Fruit fly (Drosophila melanogaster): Measurements from ENCODE around the gene CG34357.

The CG34357 gene

dm6 chr3R:4470695-4471046 lies 87.2 kb downstream of the CG34357 start:
- no peak for TF ChIP-seq foxo (GFP tag; optimal IDR thresholded peaks at IDR 0.05)
- no peak for TF ChIP-seq Rel (GFP tag; optimal IDR thresholded peaks at IDR 0.05)
- peak; percentile 2 for TF ChIP-seq Rel (tag; optimal IDR thresholded peaks at IDR 0.05)

- TF ChIP-seq tai (GFP tag; optimal IDR thresholded peaks at IDR 0.05) = no peak
- TF ChIP-seq Hnf4 (GFP tag; optimal IDR thresholded peaks at IDR 0.05) = peak; percentile 72
These were observed 88.9 kb downstream of the CG34357 start for dm6 chr3R:4468926-4469325.

dm6 chr3R:4466894-4467293 lies 91.0 kb downstream of the CG34357 start:
- no peak for TF ChIP-seq psq (GFP tag; optimal IDR thresholded peaks at IDR 0.05)
- no peak for TF ChIP-seq Rel (GFP tag; optimal IDR thresholded peaks at IDR 0.05)
- TF ChIP-seq Rel (tag; optimal IDR thresholded peaks at IDR 0.05) = no peak
- no peak for TF ChIP-seq Jra (GFP tag; optimal IDR thresholded peaks at IDR 0.05)
- no peak for TF ChIP-seq h (GFP tag; optimal IDR thresholded peaks at IDR 0.05)
- TF ChIP-seq brk (GFP tag; optimal IDR thresholded peaks at IDR 0.05) = no peak
- no peak for TF ChIP-seq Hr78 (GFP tag; optimal IDR thresholded peaks at IDR 0.05)

- TF ChIP-seq dsf (GFP tag; optimal IDR thresholded peaks at IDR 0.05; ENCODE audit: borderline replicate concordance) (no peak), OdsH (GFP tag; optimal IDR thresholded peaks at IDR 0.05) (no peak), Myc (optimal IDR thresholded peaks at IDR 0.05) (no peak), Mio (GFP tag; optimal IDR thresholded peaks at IDR 0.05) (no peak), jim (GFP tag; optimal IDR thresholded peaks at IDR 0.05) (no peak), fru (GFP tag; optimal IDR thresholded peaks at IDR 0.05) (no peak), dmrt93B (GFP tag; optimal IDR thresholded peaks at IDR 0.05) (no peak), rgr (GFP tag; optimal IDR thresholded peaks at IDR 0.05) (no peak), Hnf4 (GFP tag; optimal IDR thresholded peaks at IDR 0.05) (no peak), tai (GFP tag; optimal IDR thresholded peaks at IDR 0.05) (no peak), HLH106 (tag; optimal IDR thresholded peaks at IDR 0.05) (no peak), N (GFP tag; optimal IDR thresholded peaks at IDR 0.05) (no peak)
These were observed 95.1 kb downstream of the CG34357 start, which contains the start of gene CG31522 for dm6 chr3R:4462783-4463182. CG31522 (minus strand) TSS chr3R:4462883.

- no peak for TF ChIP-seq CG9705 (GFP tag; optimal IDR thresholded peaks at IDR 0.05)
- TF ChIP-seq Hr78 (GFP tag; optimal IDR thresholded peaks at IDR 0.05) = no peak
- TF ChIP-seq Mio (GFP tag; optimal IDR thresholded peaks at IDR 0.05) = no peak
These were observed 99.6 kb downstream of the CG34357 start for dm6 chr3R:4458272-4458671.

dm6 chr3R:4457625-4458024 lies 100.2 kb downstream of the CG34357 start:
- TF ChIP-seq HLH106 (tag; optimal IDR thresholded peaks at IDR 0.05) (no peak), dsf (GFP tag; optimal IDR thresholded peaks at IDR 0.05; ENCODE audit: borderline replicate concordance) (no peak), pan (optimal IDR thresholded peaks at IDR 0.05) (no peak), rgr (GFP tag; optimal IDR thresholded peaks at IDR 0.05) (no peak), h (GFP tag; optimal IDR thresholded peaks at IDR 0.05) (no peak), Dfd (GFP tag; optimal IDR thresholded peaks at IDR 0.05) (no peak), sv (GFP tag; optimal IDR thresholded peaks at IDR 0.05) (no peak), Myc (optimal IDR thresholded peaks at IDR 0.05) (no peak), Vsx2 (GFP tag; optimal IDR thresholded peaks at IDR 0.05; ENCODE audit: partially characterized antibody) (no peak), Rel (GFP tag; optimal IDR thresholded peaks at IDR 0.05) (no peak), Rel (tag; optimal IDR thresholded peaks at IDR 0.05) (no peak), usp (GFP tag; optimal IDR thresholded peaks at IDR 0.05) (no peak), fru (GFP tag; optimal IDR thresholded peaks at IDR 0.05) (no peak), Hnf4 (GFP tag; optimal IDR thresholded peaks at IDR 0.05) (no peak), brk (GFP tag; optimal IDR thresholded peaks at IDR 0.05) (no peak), woc (GFP tag; optimal IDR thresholded peaks at IDR 0.05) (no peak), OdsH (GFP tag; optimal IDR thresholded peaks at IDR 0.05) (no peak), Hr78 (GFP tag; optimal IDR thresholded peaks at IDR 0.05) (no peak), tai (GFP tag; optimal IDR thresholded peaks at IDR 0.05) (no peak), br (GFP tag; optimal IDR thresholded peaks at IDR 0.05) (no peak)

dm6 chr3R:4453213-4453956 lies 104.5 kb downstream of the CG34357 start:
- no peak for TF ChIP-seq ey (GFP tag; optimal IDR thresholded peaks at IDR 0.05)
- TF ChIP-seq GATAd (GFP tag; optimal IDR thresholded peaks at IDR 0.05) = no peak
- peak; percentile 98 to 99 for TF ChIP-seq dl (GFP tag; optimal IDR thresholded peaks at IDR 0.05; ENCODE audit: insufficient read depth in 1 of 2, partially characterized antibody in 2 of 2)
- TF ChIP-seq Rel (GFP tag; optimal IDR thresholded peaks at IDR 0.05) = no peak
- TF ChIP-seq Rel (tag; optimal IDR thresholded peaks at IDR 0.05) = peak; percentile 67
- TF ChIP-seq Jra (GFP tag; optimal IDR thresholded peaks at IDR 0.05) = peak; percentile 73
- peak; percentile 48 for TF ChIP-seq sv (GFP tag; optimal IDR thresholded peaks at IDR 0.05)
- TF ChIP-seq Dfd (GFP tag; optimal IDR thresholded peaks at IDR 0.05) = no peak
- TF ChIP-seq brk (GFP tag; optimal IDR thresholded peaks at IDR 0.05) = no peak
- peak; percentile 51 for TF ChIP-seq HLH106 (tag; optimal IDR thresholded peaks at IDR 0.05)
- peak; percentile 63 for TF ChIP-seq h (GFP tag; optimal IDR thresholded peaks at IDR 0.05)
- TF ChIP-seq Dif (GFP tag; optimal IDR thresholded peaks at IDR 0.05; ENCODE audit: partially characterized antibody) = peak; percentile 100
- no peak for TF ChIP-seq N (GFP tag; optimal IDR thresholded peaks at IDR 0.05)
- no peak for TF ChIP-seq tai (GFP tag; optimal IDR thresholded peaks at IDR 0.05)
- TF ChIP-seq usp (GFP tag; optimal IDR thresholded peaks at IDR 0.05) = no peak
- peak; percentile 35 for TF ChIP-seq psq (GFP tag; optimal IDR thresholded peaks at IDR 0.05)
- peak; percentile 98 for TF ChIP-seq Vsx2 (GFP tag; optimal IDR thresholded peaks at IDR 0.05; ENCODE audit: partially characterized antibody)
- TF ChIP-seq rgr (GFP tag; optimal IDR thresholded peaks at IDR 0.05) = peak; percentile 22
- peak; percentile 25 for TF ChIP-seq Myc (optimal IDR thresholded peaks at IDR 0.05)
- peak; percentile 7 for TF ChIP-seq Hnf4 (GFP tag; optimal IDR thresholded peaks at IDR 0.05)
- TF ChIP-seq fru (GFP tag; optimal IDR thresholded peaks at IDR 0.05) = peak; percentile 41
- peak in 1 of 2 experiments; percentile 50 for TF ChIP-seq foxo (GFP tag; optimal IDR thresholded peaks at IDR 0.05)
- TF ChIP-seq Hr83 (GFP tag; optimal IDR thresholded peaks at IDR 0.05; ENCODE audit: poor library complexity, severe bottlenecking) = peak; percentile 91
- no peak for TF ChIP-seq dsf (GFP tag; optimal IDR thresholded peaks at IDR 0.05; ENCODE audit: borderline replicate concordance)

Data from whole organism, wandering third instar larva.